Worm (Caenorhabditis elegans) whole organism, young adult: ENCODE results near the gene tbc-11.

Experiments
- B0261.1 ChIP-seq: sonication (generic microtip); optimal IDR thresholded peaks from 2 replicates; lab custom pipeline; 2016; ENCODE audit warnings: mild to moderate bottlenecking, missing genetic modification characterization, moderate library complexity, missing compliant biosample characterization
- B0336.3 ChIP-seq: fragments of 200-800 bp; sonication (Bioruptor generic); IDR thresholded peaks from 2 replicates; pipeline ENCODE4 v1.3.6; 2022; ENCODE audit warnings: missing genetic modification characterization, missing compliant biosample characterization
- F39B2.1 ChIP-seq: fragments of 200-800 bp; sonication (Bioruptor generic); IDR thresholded peaks from 2 replicates; pipeline ENCODE4 v1.3.6; 2022; ENCODE audit warnings: missing genetic modification reagents, missing genetic modification characterization, missing compliant biosample characterization
- K12H6.12 ChIP-seq: fragments of 200-800 bp; sonication (Bioruptor generic); optimal IDR thresholded peaks from 2 replicates; lab custom pipeline; 2018; ENCODE audit warnings: mild to moderate bottlenecking, missing genetic modification characterization, missing compliant biosample characterization
- T07F8.4 ChIP-seq: sonication (generic microtip); optimal IDR thresholded peaks from 2 replicates; lab custom pipeline; 2016; ENCODE audit warnings: mild to moderate bottlenecking, missing genetic modification characterization, moderate library complexity, missing compliant biosample characterization
- Y53G8AR.9 ChIP-seq: fragments of 200-800 bp; sonication (Bioruptor generic); conservative IDR thresholded peaks from 2 replicates; pipeline ENCODE4 v1.3.6; 2022; ENCODE audit warnings: missing genetic modification reagents, missing genetic modification characterization, missing compliant biosample characterization
- Y56A3A.18 ChIP-seq: fragments of 200-800 bp; sonication (Bioruptor generic); IDR thresholded peaks from 2 replicates; pipeline ENCODE4 v1.3.6; 2022; ENCODE audit warnings: missing genetic modification reagents, missing genetic modification characterization, missing compliant biosample characterization
- ama-1 ChIP-seq, 3 experiments: fragments of 150-350 bp in 1 of 3; sonication (generic microtip) in 2 of 3; optimal IDR thresholded peaks; 2 replicates each; lab custom pipeline; 2014 to 2018; ENCODE audit warnings: missing biosample characterization in 2 of 3, missing genetic modification characterization in 2 of 3, missing genetic modification reagents in 2 of 3
- atf-7 ChIP-seq: sonication (generic microtip); optimal IDR thresholded peaks from 2 replicates; lab custom pipeline; 2017; ENCODE audit warnings: mild to moderate bottlenecking, missing genetic modification characterization, missing compliant biosample characterization
- athp-1 ChIP-seq: sonication (generic microtip); optimal IDR thresholded peaks from 2 replicates; lab custom pipeline; 2017; ENCODE audit warnings: mild to moderate bottlenecking, missing genetic modification characterization, missing compliant biosample characterization
- bed-1 ChIP-seq: fragments of 200-800 bp; sonication (Bioruptor generic); IDR thresholded peaks from 2 replicates; pipeline ENCODE4 v1.3.6; 2022; ENCODE audit warnings: missing genetic modification reagents, missing genetic modification characterization, missing compliant biosample characterization
- bed-2 ChIP-seq: fragments of 200-800 bp; sonication (Bioruptor generic); IDR thresholded peaks from 2 replicates; pipeline ENCODE4 v1.3.6; 2022; ENCODE audit warnings: missing genetic modification reagents, missing genetic modification characterization, missing compliant biosample characterization
- ccch-3 ChIP-seq: fragments of 200-800 bp; sonication (Bioruptor generic); optimal IDR thresholded peaks from 2 replicates; lab custom pipeline; 2018; ENCODE audit warnings: mild to moderate bottlenecking, missing genetic modification characterization, missing compliant biosample characterization
- ceh-100 ChIP-seq: fragments of 200-800 bp; sonication (Bioruptor generic); IDR thresholded peaks from 2 replicates; pipeline ENCODE4 v1.3.6; 2022; ENCODE audit warnings: missing genetic modification reagents, missing genetic modification characterization, missing compliant biosample characterization
- egrh-3 ChIP-seq: fragments of 200-800 bp; sonication (Bioruptor generic); IDR thresholded peaks from 2 replicates; pipeline ENCODE4 v1.3.6; 2022; ENCODE audit warnings: missing genetic modification reagents, missing genetic modification characterization, missing compliant biosample characterization
- ets-4 ChIP-seq: fragments of 200-800 bp; sonication (Bioruptor generic); optimal IDR thresholded peaks from 2 replicates; lab custom pipeline; 2018; ENCODE audit warnings: mild to moderate bottlenecking, missing genetic modification characterization, missing compliant biosample characterization
- hsf-1 ChIP-seq: fragments of 200-800 bp; sonication (Bioruptor generic); IDR thresholded peaks from 2 replicates; pipeline ENCODE4 v1.3.6; 2022; ENCODE audit warnings: missing genetic modification reagents, missing genetic modification characterization, missing compliant biosample characterization
- lin-40 ChIP-seq: sonication (generic microtip); optimal IDR thresholded peaks from 2 replicates; lab custom pipeline; 2016; ENCODE audit warnings: missing genetic modification characterization, mild to moderate bottlenecking, missing compliant biosample characterization, missing genotype, missing genetic modification reagents
- lin-54 ChIP-seq: fragments of 200-800 bp; sonication (Bioruptor generic); optimal IDR thresholded peaks from 2 replicates; lab custom pipeline; 2018; ENCODE audit warnings: mild to moderate bottlenecking, missing genetic modification characterization, missing compliant biosample characterization
- lir-1 ChIP-seq: fragments of 200-800 bp; sonication (Bioruptor generic); conservative IDR thresholded peaks from 2 replicates; pipeline ENCODE4 v1.3.6; 2022; ENCODE audit warnings: missing genetic modification reagents, missing genetic modification characterization, missing compliant biosample characterization
- lsl-1 ChIP-seq: fragments of 200-800 bp; sonication (Bioruptor generic); optimal IDR thresholded peaks from 2 replicates; lab custom pipeline; 2018; ENCODE audit warnings: mild to moderate bottlenecking, missing genetic modification characterization, moderate library complexity, missing compliant biosample characterization
- lsy-27 ChIP-seq: sonication (generic microtip); optimal IDR thresholded peaks from 2 replicates; lab custom pipeline; 2017; ENCODE audit warnings: missing genetic modification characterization, mild to moderate bottlenecking, missing compliant biosample characterization, antibody characterized with exemption, missing genotype, borderline replicate concordance; ENCODE audit not compliant: insufficient read depth
- madf-10 ChIP-seq: sonication (generic microtip); optimal IDR thresholded peaks from 2 replicates; lab custom pipeline; 2016; ENCODE audit warnings: mild to moderate bottlenecking, missing genetic modification characterization, missing compliant biosample characterization
- madf-3 ChIP-seq: fragments of 200-800 bp; sonication (Bioruptor generic); IDR thresholded peaks from 2 replicates; pipeline ENCODE4 v1.3.6; 2022; ENCODE audit warnings: missing genetic modification reagents, missing genetic modification characterization, missing compliant biosample characterization
- mcd-1 ChIP-seq: fragments of 200-800 bp; sonication (Bioruptor generic); IDR thresholded peaks from 2 replicates; pipeline ENCODE4 v1.3.6; 2022; ENCODE audit warnings: missing genetic modification reagents, missing genetic modification characterization, missing compliant biosample characterization
- mel-28 ChIP-seq: sonication (generic microtip); optimal IDR thresholded peaks from 2 replicates; lab custom pipeline; 2016; ENCODE audit warnings: borderline replicate concordance, mild to moderate bottlenecking, missing genetic modification characterization, missing compliant biosample characterization
- nfya-2 ChIP-seq: fragments of 200-800 bp; sonication (Bioruptor generic); IDR thresholded peaks from 2 replicates; pipeline ENCODE4 v1.3.6; 2022; ENCODE audit warnings: missing genetic modification reagents, missing genetic modification characterization, missing compliant biosample characterization
- nhr-120 ChIP-seq: fragments of 200-800 bp; sonication (Bioruptor generic); IDR thresholded peaks from 2 replicates; pipeline ENCODE4 v1.3.6; 2022; ENCODE audit warnings: missing genetic modification characterization, missing compliant biosample characterization
- nhr-179 ChIP-seq: sonication (generic microtip); optimal IDR thresholded peaks from 2 replicates; lab custom pipeline; 2016; ENCODE audit warnings: mild to moderate bottlenecking, missing genetic modification characterization, missing compliant biosample characterization
- nhr-27 ChIP-seq: fragments of 200-800 bp; sonication (Bioruptor generic); optimal IDR thresholded peaks from 2 replicates; lab custom pipeline; 2018; ENCODE audit warnings: mild to moderate bottlenecking, missing genetic modification characterization, moderate library complexity, missing compliant biosample characterization
- pha-4 ChIP-seq: fragments of 150-350 bp; sonication (generic microtip); optimal IDR thresholded peaks from 2 replicates; lab custom pipeline; 2014; ENCODE audit warnings: missing biosample characterization, missing genetic modification reagents, missing genetic modification characterization
- rcor-1 ChIP-seq: fragments of 200-800 bp; sonication (Bioruptor generic); IDR thresholded peaks from 2 replicates; pipeline ENCODE4 v1.3.6; 2022; ENCODE audit warnings: missing genetic modification reagents, missing genetic modification characterization, missing compliant biosample characterization
- rec-8 ChIP-seq, 2 experiments: sonication (generic microtip); optimal IDR thresholded peaks; 2 replicates each; lab custom pipeline; 2016; ENCODE audit warnings: mild to moderate bottlenecking in 2 of 2, missing genetic modification characterization in 2 of 2, missing genetic modification reagents in 2 of 2, missing genotype in 2 of 2, missing biosample characterization in 1 of 2, missing compliant biosample characterization in 1 of 2, moderate library complexity in 1 of 2
- sea-2 ChIP-seq: fragments of 200-800 bp; sonication (Bioruptor generic); IDR thresholded peaks from 2 replicates; pipeline ENCODE4 v1.3.6; 2022; ENCODE audit warnings: missing genetic modification characterization, missing compliant biosample characterization
- snpc-1.1 ChIP-seq: sonication (generic microtip); optimal IDR thresholded peaks from 2 replicates; lab custom pipeline; 2017; ENCODE audit warnings: missing genetic modification characterization, mild to moderate bottlenecking, missing compliant biosample characterization, antibody characterized with exemption, moderate library complexity, missing genotype, missing genetic modification reagents; ENCODE audit not compliant: insufficient read depth
- tbp1 ChIP-seq: fragments of 200-800 bp; sonication (Bioruptor generic); optimal IDR thresholded peaks from 2 replicates; lab custom pipeline; 2018; ENCODE audit warnings: mild to moderate bottlenecking, missing genetic modification characterization, missing compliant biosample characterization
- unc-62 ChIP-seq: fragments of 150-350 bp; optimal IDR thresholded peaks from 2 replicates; lab custom pipeline; 2014; ENCODE audit warnings: missing biosample characterization, missing genetic modification reagents, missing genetic modification characterization
- ztf-28 ChIP-seq: fragments of 200-800 bp; sonication (Bioruptor generic); IDR thresholded peaks from 2 replicates; pipeline ENCODE4 v1.3.6; 2022; ENCODE audit warnings: missing genetic modification reagents, missing genetic modification characterization, missing compliant biosample characterization
- ztf-6 ChIP-seq: fragments of 200-800 bp; sonication (Bioruptor generic); IDR thresholded peaks from 2 replicates; pipeline ENCODE4 v1.3.6; 2022; ENCODE audit warnings: missing genetic modification reagents, missing genetic modification characterization, missing compliant biosample characterization

tbc-11 gene

ce11 chrX:902512-902911, 22.2 kb upstream of the tbc-11 start, which contains the start of gene ZC13.10 (continued):
- TF ChIP-seq B0261.1 (tag; lab: Kevin White, UChicago): no peak
- TF ChIP-seq bed-1 (GFP tag; lab: Robert Waterston, UW): no peak
- no peak for TF ChIP-seq pha-4 (tag; lab: Kevin White, UChicago)
- no peak for TF ChIP-seq sea-2

DNA sequence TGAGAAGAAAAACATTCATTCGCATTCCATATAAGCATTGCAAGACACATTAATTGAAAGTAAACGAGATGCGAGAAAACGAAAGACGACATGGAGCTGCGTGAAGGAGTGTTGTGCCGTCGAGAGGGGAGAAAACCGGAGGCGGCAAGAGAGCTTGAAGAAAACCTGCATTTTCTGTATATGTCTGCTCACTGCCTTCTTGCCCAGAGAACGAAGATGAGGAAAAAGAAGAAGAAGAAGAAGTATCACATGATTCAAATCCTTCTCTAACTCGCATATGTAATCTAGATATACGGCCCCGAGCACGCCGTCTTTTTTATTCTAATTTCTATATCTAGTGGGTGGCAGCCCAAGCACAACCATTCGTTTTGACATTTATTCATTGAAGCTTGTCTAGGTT, 14.4 kb upstream of the tbc-11 start:
- TF ChIP-seq ama-1 (optimal IDR thresholded peaks at IDR 0.05; lab: Kevin White, UChicago) (no peak), ama-1 (GFP tag; optimal IDR thresholded peaks at IDR 0.05; lab: Kevin White, UChicago) (no peak), B0336.3 (GFP tag; lab: Robert Waterston, UW) (no peak), hsf-1 (GFP tag; lab: Robert Waterston, UW) (no peak), Y56A3A.18 (GFP tag; lab: Robert Waterston, UW) (no peak)

- TF ChIP-seq mel-28 (tag; lab: Kevin White, UChicago) (no peak), T07F8.4 (tag; lab: Kevin White, UChicago) (no peak), F39B2.1 (GFP tag; lab: Robert Waterston, UW) (no peak), lir-1 (GFP tag; lab: Robert Waterston, UW) (no peak), lsy-27 (tag; lab: Kevin White, UChicago) (no peak), snpc-1.1 (no peak), madf-10 (tag; lab: Kevin White, UChicago) (no peak)
Observed at ce11 chrX:912564-912963, 12.2 kb upstream of the tbc-11 start.

ce11 chrX:912990-913389, 11.8 kb upstream of the tbc-11 start, which contains the start of gene F35H12.6:
TSS of gene F35H12.6 (plus strand) at chrX:913290.
- no peak for TF ChIP-seq egrh-3 (GFP tag; lab: Robert Waterston, UW)
- no peak for TF ChIP-seq rcor-1 (GFP tag; lab: Robert Waterston, UW)
- no peak for TF ChIP-seq atf-7 (tag; lab: Kevin White, UChicago)
- TF ChIP-seq Y53G8AR.9 (GFP tag; lab: Robert Waterston, UW): no peak
- TF ChIP-seq nhr-27 (tag; lab: Kevin White, UChicago): no peak
- no peak for TF ChIP-seq athp-1 (tag; lab: Kevin White, UChicago)
- TF ChIP-seq ztf-28 (GFP tag; lab: Robert Waterston, UW): no peak
- no peak for TF ChIP-seq ceh-100 (GFP tag; lab: Robert Waterston, UW)
- TF ChIP-seq rec-8 (tag; optimal IDR thresholded peaks at IDR 0.05; lab: Kevin White, UChicago): no peak

ce11 chrX:915510-915909, 9.2 kb upstream of the tbc-11 start, which contains the start of gene sel-12:
TSS of gene sel-12 (plus strand) at chrX:915867.
- TF ChIP-seq ets-4 (GFP tag; lab: Kevin White, UChicago): no peak
- no peak for TF ChIP-seq unc-62 (GFP tag; lab: Kevin White, UChicago)
- TF ChIP-seq lsl-1 (GFP tag; lab: Kevin White, UChicago): no peak
- no peak for TF ChIP-seq mcd-1 (GFP tag; lab: Robert Waterston, UW)

ce11 chrX:918097-918496, 6.7 kb upstream of the tbc-11 start, which contains the start of gene F35H12.5:
TSS of gene F35H12.5 (plus strand) at chrX:918397.
- no peak for TF ChIP-seq bed-2
- TF ChIP-seq lin-54 (GFP tag; lab: Kevin White, UChicago): no peak
- no peak for TF ChIP-seq snpc-1.1
- TF ChIP-seq madf-3 (GFP tag; lab: Robert Waterston, UW): no peak
- TF ChIP-seq ztf-6 (GFP tag; lab: Robert Waterston, UW): no peak
- no peak for TF ChIP-seq mcd-1 (GFP tag; lab: Robert Waterston, UW)
- no peak for TF ChIP-seq lsl-1 (GFP tag; lab: Kevin White, UChicago)
- TF ChIP-seq tbp1: no peak
- TF ChIP-seq K12H6.12: no peak
- TF ChIP-seq nhr-179: no peak
- no peak for TF ChIP-seq nfya-2
- TF ChIP-seq nhr-120 (GFP tag; lab: Robert Waterston, UW): no peak
- no peak for TF ChIP-seq lin-40 (tag; lab: Kevin White, UChicago)
- no peak for TF ChIP-seq ccch-3 (GFP tag; lab: Kevin White, UChicago)
- no peak for TF ChIP-seq athp-1 (tag; lab: Kevin White, UChicago)
